Worm (Caenorhabditis elegans) whole organism, L4 larva: Measurements from ENCODE around the gene alg-2.

Experiments used
- D1046.2 ChIP-seq: fragments of 200-800 bp; sonication (Bioruptor generic); IDR thresholded peaks from 2 replicates; pipeline ENCODE4 v1.3.6; 2022; ENCODE audit warnings: missing genetic modification characterization, missing compliant biosample characterization
- F49E8.2 ChIP-seq: sonication (generic microtip); optimal IDR thresholded peaks from 2 replicates; lab custom pipeline; 2016; ENCODE audit warnings: missing compliant biosample characterization, mild to moderate bottlenecking, missing genetic modification characterization, borderline replicate concordance
- R02D3.7 ChIP-seq: fragments of 150-350 bp; sonication (generic microtip); optimal IDR thresholded peaks from 3 replicates; lab custom pipeline; 2014; ENCODE audit warnings: missing biosample characterization, missing genetic modification characterization
- T26A8.4 ChIP-seq: fragments of 200-800 bp; sonication (Bioruptor generic); IDR thresholded peaks from 2 replicates; pipeline ENCODE4 v1.3.6; 2022; ENCODE audit warnings: missing genetic modification characterization, missing compliant biosample characterization
- Y105C5A.15 ChIP-seq: fragments of 200-800 bp; sonication (Bioruptor generic); IDR thresholded peaks from 2 replicates; pipeline ENCODE4 v1.3.6; 2022; ENCODE audit warnings: missing genetic modification characterization, missing compliant biosample characterization
- aha-1 ChIP-seq: fragments of 150-350 bp; peaks from one replicate; lab custom pipeline; 2014; ENCODE audit warnings: missing biosample characterization, missing genetic modification characterization
- ceh-28 ChIP-seq: fragments of 150-350 bp; optimal IDR thresholded peaks from 2 replicates; lab custom pipeline; 2014; ENCODE audit warnings: missing biosample characterization, missing genetic modification reagents, missing genetic modification characterization
- ceh-32 ChIP-seq: sonication (generic microtip); optimal IDR thresholded peaks from 2 replicates; lab custom pipeline; 2016; ENCODE audit warnings: mild to moderate bottlenecking, missing genetic modification characterization, missing compliant biosample characterization; ENCODE audit not compliant: poor library complexity
- daf-8 ChIP-seq: fragments of 200-800 bp; sonication (Bioruptor generic); IDR thresholded peaks from 2 replicates; pipeline ENCODE4 v1.3.6; 2022; ENCODE audit warnings: missing genetic modification characterization, missing compliant biosample characterization
- dmd-6 ChIP-seq: fragments of 200-800 bp; sonication (Bioruptor generic); IDR thresholded peaks from 2 replicates; pipeline ENCODE4 v1.3.6; 2022; ENCODE audit warnings: missing genetic modification reagents, missing genetic modification characterization, missing compliant biosample characterization
- dmd-9 ChIP-seq: fragments of 200-800 bp; sonication (Bioruptor generic); IDR thresholded peaks from 2 replicates; pipeline ENCODE4 v1.3.6; 2022; ENCODE audit warnings: missing genetic modification reagents, missing genetic modification characterization, missing compliant biosample characterization
- dpl-1 ChIP-seq: fragments of 150-350 bp; optimal IDR thresholded peaks from 2 replicates; lab custom pipeline; 2014; ENCODE audit warnings: missing biosample characterization, missing genetic modification reagents, missing genetic modification characterization
- dve-1 ChIP-seq: sonication (generic microtip); optimal IDR thresholded peaks from 2 replicates; lab custom pipeline; 2017; ENCODE audit warnings: antibody characterized with exemption, mild to moderate bottlenecking, missing genetic modification characterization, missing compliant biosample characterization; ENCODE audit not compliant: insufficient read depth
- egl-27 ChIP-seq: sonication (generic microtip); optimal IDR thresholded peaks from 3 replicates; lab custom pipeline; 2017; ENCODE audit warnings: missing biosample characterization, missing genetic modification reagents, missing genetic modification characterization
- hlh-11 ChIP-seq: fragments of 200-800 bp; sonication (Bioruptor generic); optimal IDR thresholded peaks from 2 replicates; lab custom pipeline; 2018; ENCODE audit warnings: mild to moderate bottlenecking, missing genetic modification characterization, missing compliant biosample characterization
- hlh-30 ChIP-seq: sonication (generic microtip); optimal IDR thresholded peaks from 2 replicates; lab custom pipeline; 2017; ENCODE audit warnings: antibody characterized with exemption, mild to moderate bottlenecking, missing genetic modification characterization, missing compliant biosample characterization; ENCODE audit not compliant: insufficient read depth
- lin-38 ChIP-seq: fragments of 200-800 bp; sonication (Bioruptor generic); IDR thresholded peaks from 2 replicates; pipeline ENCODE4 v1.3.6; 2022; ENCODE audit warnings: missing genetic modification reagents, missing genetic modification characterization, missing compliant biosample characterization
- lin-39 ChIP-seq: fragments of 150-350 bp; optimal IDR thresholded peaks from 2 replicates; lab custom pipeline; 2014; ENCODE audit warnings: missing biosample characterization, missing genetic modification reagents, missing genetic modification characterization
- madf-5 ChIP-seq, 2 experiments: fragments of 200-800 bp; sonication (Bioruptor generic); IDR thresholded peaks; 2 replicates each; pipeline ENCODE4 v1.3.6; 2022; ENCODE audit warnings: missing compliant biosample characterization in 2 of 2, missing genetic modification characterization in 2 of 2
- mdt-29 ChIP-seq: fragments of 200-800 bp; sonication (Bioruptor generic); IDR thresholded peaks from 2 replicates; pipeline ENCODE4 v1.3.6; 2022; ENCODE audit warnings: missing genetic modification reagents, missing genetic modification characterization, missing compliant biosample characterization
- mes-2 ChIP-seq: sonication (generic microtip); optimal IDR thresholded peaks from 2 replicates; lab custom pipeline; 2016; ENCODE audit warnings: missing genotype, mild to moderate bottlenecking, missing genetic modification characterization, missing compliant biosample characterization; ENCODE audit not compliant: poor library complexity, severe bottlenecking
- mxl-2 ChIP-seq: fragments of 200-800 bp; sonication (Bioruptor generic); conservative IDR thresholded peaks from 2 replicates; pipeline ENCODE4 v1.3.6; 2022; ENCODE audit warnings: missing genetic modification reagents, missing genetic modification characterization, missing compliant biosample characterization
- nhr-10 ChIP-seq: fragments of 150-350 bp; optimal IDR thresholded peaks from 2 replicates; lab custom pipeline; 2014; ENCODE audit warnings: missing biosample characterization, missing genetic modification characterization
- nhr-102 ChIP-seq: sonication (generic microtip); optimal IDR thresholded peaks from 2 replicates; lab custom pipeline; 2016; ENCODE audit warnings: mild to moderate bottlenecking, missing genetic modification characterization, moderate library complexity, missing compliant biosample characterization
- nhr-111 ChIP-seq: fragments of 200-800 bp; sonication (Bioruptor generic); optimal IDR thresholded peaks from 2 replicates; lab custom pipeline; 2018; ENCODE audit warnings: mild to moderate bottlenecking, missing genetic modification characterization, missing compliant biosample characterization
- nhr-41 ChIP-seq: fragments of 200-800 bp; sonication (Bioruptor generic); IDR thresholded peaks from 2 replicates; pipeline ENCODE4 v1.3.6; 2022; ENCODE audit warnings: missing genetic modification reagents, missing genetic modification characterization, missing compliant biosample characterization
- nhr-6 ChIP-seq: fragments of 150-350 bp; optimal IDR thresholded peaks from 2 replicates; lab custom pipeline; 2014; ENCODE audit warnings: missing biosample characterization, missing genetic modification characterization
- pha-4 ChIP-seq, 2 experiments: fragments of 150-350 bp in 1 of 2; fragments of 200-800 bp in 1 of 2; sonication (Bioruptor generic) in 1 of 2; IDR thresholded peaks in 1 of 2; optimal IDR thresholded peaks in 1 of 2; 2 replicates each; pipeline versions ENCODE4 v1.3.6 to Lab custom; 2014 to 2022; ENCODE audit warnings: missing genetic modification characterization in 2 of 2, missing genetic modification reagents in 2 of 2, missing biosample characterization in 1 of 2, missing compliant biosample characterization in 1 of 2
- pqm-1 ChIP-seq: sonication (generic microtip); optimal IDR thresholded peaks from 2 replicates; lab custom pipeline; 2017; ENCODE audit warnings: missing biosample characterization, missing genetic modification characterization
- set-16 ChIP-seq: fragments of 200-800 bp; sonication (Bioruptor generic); IDR thresholded peaks from 2 replicates; pipeline ENCODE4 v1.3.6; 2022; ENCODE audit warnings: missing genetic modification reagents, missing genetic modification characterization, missing compliant biosample characterization
- skn-1 ChIP-seq: fragments of 150-350 bp; optimal IDR thresholded peaks from 2 replicates; lab custom pipeline; 2014; ENCODE audit warnings: missing biosample characterization, missing genetic modification characterization
- snpc-4 ChIP-seq: fragments of 150-350 bp; optimal IDR thresholded peaks from 2 replicates; lab custom pipeline; 2014; ENCODE audit warnings: missing biosample characterization, missing genetic modification characterization
- spr-3 ChIP-seq: fragments of 200-800 bp; sonication (Bioruptor generic); optimal IDR thresholded peaks from 2 replicates; lab custom pipeline; 2018; ENCODE audit warnings: mild to moderate bottlenecking, missing genetic modification characterization, missing compliant biosample characterization
- tra-1 ChIP-seq: fragments of 200-800 bp; sonication (Bioruptor generic); IDR thresholded peaks from 2 replicates; pipeline ENCODE4 v1.3.6; 2022; ENCODE audit warnings: missing genetic modification reagents, missing genetic modification characterization, missing compliant biosample characterization
- unc-39 ChIP-seq: sonication (generic microtip); optimal IDR thresholded peaks from 2 replicates; lab custom pipeline; 2017; ENCODE audit warnings: missing biosample characterization, missing genetic modification characterization
- unc-62 ChIP-seq, 3 experiments: fragments of 150-350 bp in 1 of 3; sonication (generic microtip); optimal IDR thresholded peaks in 2 of 3; peaks in 1 of 3; 1 replicate in 1 of 3; 2 replicates in 2 of 3; lab custom pipeline; 2014 to 2017; ENCODE audit warnings: missing biosample characterization in 3 of 3, missing genetic modification characterization in 3 of 3, missing genetic modification reagents in 3 of 3, missing genotype in 1 of 3
- ztf-7 ChIP-seq: fragments of 150-350 bp; optimal IDR thresholded peaks from 2 replicates; lab custom pipeline; 2014; ENCODE audit warnings: missing biosample characterization, missing genetic modification characterization

alg-2 gene

ce11 chrII:905335-905734 is 32.3 kb downstream of the alg-2 start:
- TF ChIP-seq lin-39 (tag; lab: Kevin White, UChicago) (no peak), snpc-4 (peak; percentile 25), set-16 (GFP tag; lab: Robert Waterston, UW) (peak; percentile 46)

ce11 chrII:909554-909953 is 36.5 kb downstream of the alg-2 start, which contains the start of the genes fbxc-24 and fbxc-27:
Gene fbxc-24 (minus strand): TSS chrII:909654.
Gene fbxc-27 (plus strand): TSS chrII:909769.
- no peak for TF ChIP-seq egl-27
- no peak for TF ChIP-seq ztf-7 (tag; lab: Kevin White, UChicago)
- no peak for TF ChIP-seq T26A8.4 (GFP tag; lab: Robert Waterston, UW)
- TF ChIP-seq aha-1 (tag; lab: Kevin White, UChicago): no peak
- no peak for TF ChIP-seq dmd-9 (GFP tag; lab: Robert Waterston, UW)
- no peak for TF ChIP-seq ceh-28
- TF ChIP-seq tra-1 (GFP tag; lab: Robert Waterston, UW): no peak
- TF ChIP-seq R02D3.7 (tag; lab: Kevin White, UChicago): no peak
- TF ChIP-seq mdt-29: no peak
- no peak for TF ChIP-seq mxl-2
- TF ChIP-seq nhr-41 (GFP tag; lab: Robert Waterston, UW): no peak
- TF ChIP-seq hlh-11 (tag; lab: Kevin White, UChicago): no peak
- no peak for TF ChIP-seq D1046.2
- TF ChIP-seq skn-1 (tag; lab: Kevin White, UChicago): no peak
- TF ChIP-seq dmd-6 (GFP tag; lab: Robert Waterston, UW): no peak

- TF ChIP-seq unc-62 (GFP tag; optimal IDR thresholded peaks at IDR 0.05 in 1 of 2; lab: Kevin White, UChicago) (no peak), unc-62 (tag; optimal IDR thresholded peaks at IDR 0.05; lab: Kevin White, UChicago) (no peak), dmd-6 (GFP tag; lab: Robert Waterston, UW) (no peak), nhr-102 (tag; lab: Kevin White, UChicago) (no peak), dve-1 (tag; lab: Kevin White, UChicago) (no peak), hlh-30 (tag; lab: Kevin White, UChicago) (no peak), pqm-1 (tag; lab: Kevin White, UChicago) (no peak), dpl-1 (GFP tag; lab: Kevin White, UChicago) (no peak), unc-39 (tag; lab: Kevin White, UChicago) (no peak), madf-5 (GFP tag; IDR thresholded peaks at IDR 0.05; lab: Robert Waterston, UW) (no peak), egl-27 (no peak), daf-8 (GFP tag; lab: Robert Waterston, UW) (no peak), pha-4 (GFP tag; IDR thresholded peaks at IDR 0.05; lab: Robert Waterston, UW) (no peak), pha-4 (tag; optimal IDR thresholded peaks at IDR 0.05; lab: Kevin White, UChicago) (no peak), F49E8.2 (tag; lab: Kevin White, UChicago) (no peak), hlh-11 (tag; lab: Kevin White, UChicago) (no peak), skn-1 (tag; lab: Kevin White, UChicago) (no peak), ceh-32 (tag; lab: Kevin White, UChicago) (no peak), Y105C5A.15 (GFP tag; lab: Robert Waterston, UW) (no peak), nhr-111 (GFP tag; lab: Kevin White, UChicago) (no peak), nhr-10 (tag; lab: Kevin White, UChicago) (no peak), spr-3 (no peak)
Measured at ce11 chrII:911680-912079, 38.7 kb downstream of the alg-2 start, which contains the start of gene fbxc-31. Gene fbxc-31 (plus strand): TSS chrII:911980.

- TF ChIP-seq dve-1 (tag; lab: Kevin White, UChicago) (no peak), lin-38 (GFP tag; lab: Robert Waterston, UW) (peak; percentile 81; the same call in 1 of the 2 replicates), R02D3.7 (tag; lab: Kevin White, UChicago) (no peak), dpl-1 (GFP tag; lab: Kevin White, UChicago) (peak; percentile 41), nhr-6 (peak; percentile 19), mes-2 (peak; percentile 33)
Measured at ce11 chrII:913222-913722, 40.3 kb downstream of the alg-2 start, which contains the start of gene fbxc-33. Gene fbxc-33 (plus strand): TSS chrII:913672.
